Fruit fly (Drosophila melanogaster): ENCODE data around the gene tal-2A.

Gene tal-2A

DNA sequence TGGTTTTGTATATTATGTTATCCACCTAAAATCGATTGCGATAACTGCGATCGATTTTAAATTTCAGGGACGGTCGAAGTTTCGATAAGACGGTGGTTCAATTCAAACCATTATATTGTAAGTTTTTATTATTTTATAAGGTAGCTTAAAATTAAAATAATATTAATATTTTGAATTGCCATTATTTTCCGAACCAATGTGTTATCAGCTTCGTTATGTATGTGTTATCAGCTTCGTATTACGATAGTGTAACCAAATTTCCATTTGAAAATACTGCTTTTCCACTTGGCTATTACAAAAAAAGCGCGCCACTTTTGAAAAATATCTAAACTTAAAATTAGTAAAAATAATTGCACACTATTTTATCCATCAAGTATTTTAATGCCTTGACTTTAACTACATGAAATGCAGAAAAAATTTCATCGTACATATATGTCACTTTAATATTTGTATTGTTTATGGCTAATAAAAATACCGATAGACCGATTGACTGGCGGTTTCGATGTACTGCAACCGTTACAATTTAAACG is 27.0 kb downstream of the tal-2A start, which contains the start of gene CG31495:
Gene CG31495 (minus strand): TSS at position 52 of the 530 bp plus-strand sequence.
- TF ChIP-seq CG5204 (GFP tag; optimal IDR thresholded peaks at IDR 0.05) (no peak), tj (GFP tag; optimal IDR thresholded peaks at IDR 0.05) (no peak), CG14711 (tag; optimal IDR thresholded peaks at IDR 0.05) (peak; percentile 19), toe (GFP tag; optimal IDR thresholded peaks at IDR 0.05) (no peak), kay (GFP tag; ENCODE audit: borderline replicate concordance) (peak; percentile 71)

DNA sequence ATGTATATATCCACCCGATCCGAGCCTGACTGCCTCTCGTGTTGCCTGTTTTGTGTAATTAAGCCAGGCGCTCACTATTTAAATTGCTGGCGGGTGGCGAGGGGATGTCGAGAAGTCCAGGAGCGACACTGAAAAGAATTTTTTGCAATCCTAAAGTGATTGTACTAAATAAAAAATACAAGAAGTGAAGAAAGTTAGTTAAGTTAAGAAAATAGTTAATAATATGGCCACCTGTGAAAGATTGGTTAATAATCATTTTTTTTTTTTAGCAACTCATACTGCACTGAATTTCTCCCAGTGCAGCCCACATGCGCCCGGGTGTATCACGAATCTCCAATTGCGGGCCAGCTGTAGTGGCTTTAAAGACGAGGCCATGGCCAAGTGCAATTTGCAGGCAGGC is 28.0 kb downstream of the tal-2A start:
- TF ChIP-seq cnc (optimal IDR thresholded peaks at IDR 0.05) (no peak), pad (GFP tag; optimal IDR thresholded peaks at IDR 0.05) (no peak), CG33017 (tag; optimal IDR thresholded peaks at IDR 0.05) (no peak), CG11617 (GFP tag; optimal IDR thresholded peaks at IDR 0.05) (no peak), Crg-1 (GFP tag; optimal IDR thresholded peaks at IDR 0.05) (no peak), kay (GFP tag; ENCODE audit: borderline replicate concordance) (no peak), CG7101 (tag; optimal IDR thresholded peaks at IDR 0.05) (no peak), Mnt (GFP tag; optimal IDR thresholded peaks at IDR 0.05) (no peak)

DNA sequence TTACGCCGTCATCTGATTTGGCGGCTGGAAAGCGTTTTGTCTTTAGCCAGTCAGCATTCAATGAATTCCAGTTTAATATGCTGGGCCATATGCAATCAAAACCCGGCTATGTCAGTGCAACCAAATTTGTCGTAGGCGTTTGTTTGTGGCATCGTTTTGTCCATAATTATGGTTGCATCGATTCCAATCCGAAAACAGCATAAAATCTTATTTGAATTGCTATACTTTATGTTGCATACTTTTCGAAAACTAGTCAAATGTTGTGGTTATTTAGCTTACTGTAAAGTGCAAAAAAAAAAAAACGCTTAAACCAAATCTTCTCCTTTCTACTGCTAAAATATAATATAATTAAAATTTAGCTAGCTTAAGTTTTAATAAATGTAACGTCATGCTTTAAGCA is 29.6 kb downstream of the tal-2A start:
- TF ChIP-seq kay (GFP tag; ENCODE audit: borderline replicate concordance) = peak; percentile 12
- TF ChIP-seq cic (GFP tag; optimal IDR thresholded peaks at IDR 0.05) = no peak

DNA sequence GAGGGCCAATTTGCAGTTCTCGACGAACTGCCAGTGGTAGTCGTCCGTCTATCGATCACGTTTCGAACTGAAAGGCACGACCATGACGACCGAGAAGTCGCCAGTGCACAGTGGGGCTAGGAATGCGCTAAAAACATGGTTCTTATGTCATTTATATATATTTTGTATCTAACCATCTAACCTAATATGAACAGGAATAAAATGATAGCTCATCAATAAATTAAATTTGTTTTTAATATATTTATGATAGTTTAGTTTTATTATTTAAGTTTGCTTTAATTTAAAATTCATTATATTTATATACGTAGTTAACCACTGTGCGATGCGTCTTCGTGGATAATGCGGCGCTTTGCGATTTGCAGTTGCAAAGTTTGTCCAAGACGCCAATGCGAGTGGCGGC is 30.7 kb downstream of the tal-2A start:
- TF ChIP-seq kay (GFP tag; ENCODE audit: borderline replicate concordance) (no peak), CG33017 (tag; optimal IDR thresholded peaks at IDR 0.05) (no peak), CG1620 (GFP tag; optimal IDR thresholded peaks at IDR 0.05) (no peak), cnc (optimal IDR thresholded peaks at IDR 0.05) (no peak), Hr96 (GFP tag; optimal IDR thresholded peaks at IDR 0.05) (no peak), Crg-1 (GFP tag; optimal IDR thresholded peaks at IDR 0.05) (no peak), CG5204 (GFP tag; optimal IDR thresholded peaks at IDR 0.05) (no peak), Mnt (GFP tag; optimal IDR thresholded peaks at IDR 0.05) (no peak), CG7045 (GFP tag; optimal IDR thresholded peaks at IDR 0.05) (no peak), CG11617 (GFP tag; optimal IDR thresholded peaks at IDR 0.05) (no peak), toe (GFP tag; optimal IDR thresholded peaks at IDR 0.05) (no peak), tj (GFP tag; optimal IDR thresholded peaks at IDR 0.05) (no peak), pad (GFP tag; optimal IDR thresholded peaks at IDR 0.05) (no peak), CG12768 (GFP tag; optimal IDR thresholded peaks at IDR 0.05) (no peak)

DNA sequence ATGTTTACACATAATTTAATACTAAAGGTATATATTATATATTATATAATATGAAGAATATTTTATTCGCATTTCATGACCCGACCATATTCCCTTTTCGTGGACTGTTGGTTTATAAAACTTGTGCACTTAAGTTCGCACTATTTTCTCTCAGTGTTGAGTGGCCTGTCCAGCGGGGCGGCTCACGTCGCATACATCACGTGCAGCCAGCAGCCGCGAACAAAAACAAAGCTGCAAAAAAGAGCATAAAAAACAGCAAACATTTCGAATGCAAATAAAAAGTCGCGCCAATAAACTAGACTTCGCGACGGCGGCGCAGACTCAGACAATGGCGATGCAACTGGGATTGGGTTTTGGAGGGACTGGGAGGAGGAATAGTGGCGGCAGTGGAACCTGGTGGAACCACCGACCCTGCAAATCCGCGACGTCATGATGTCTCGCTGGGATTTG is 32.4 kb downstream of the tal-2A start:
- TF ChIP-seq bab1 (GFP tag; optimal IDR thresholded peaks at IDR 0.05) = no peak
- no peak for TF ChIP-seq tj (GFP tag; optimal IDR thresholded peaks at IDR 0.05)
- TF ChIP-seq CG12768 (GFP tag; optimal IDR thresholded peaks at IDR 0.05) = no peak
- TF ChIP-seq CG7045 (GFP tag; optimal IDR thresholded peaks at IDR 0.05) = no peak
- TF ChIP-seq Clk (GFP tag; optimal IDR thresholded peaks at IDR 0.05) = no peak
- TF ChIP-seq CG1620 (GFP tag; optimal IDR thresholded peaks at IDR 0.05) = no peak
- no peak for TF ChIP-seq toe (GFP tag; optimal IDR thresholded peaks at IDR 0.05)
- TF ChIP-seq Mnt (GFP tag; optimal IDR thresholded peaks at IDR 0.05) = no peak
- no peak for TF ChIP-seq cnc (optimal IDR thresholded peaks at IDR 0.05)
- TF ChIP-seq kay (GFP tag; ENCODE audit: borderline replicate concordance) = no peak
- no peak for TF ChIP-seq CG5204 (GFP tag; optimal IDR thresholded peaks at IDR 0.05)
- no peak for TF ChIP-seq CG7101 (tag; optimal IDR thresholded peaks at IDR 0.05)
- no peak for TF ChIP-seq ovo (GFP tag; optimal IDR thresholded peaks at IDR 0.05)
- no peak for TF ChIP-seq pad (GFP tag; optimal IDR thresholded peaks at IDR 0.05)
- no peak for TF ChIP-seq CG14711 (tag; optimal IDR thresholded peaks at IDR 0.05)
- TF ChIP-seq CG33017 (tag; optimal IDR thresholded peaks at IDR 0.05) = no peak
- no peak for TF ChIP-seq cic (GFP tag; optimal IDR thresholded peaks at IDR 0.05)

DNA sequence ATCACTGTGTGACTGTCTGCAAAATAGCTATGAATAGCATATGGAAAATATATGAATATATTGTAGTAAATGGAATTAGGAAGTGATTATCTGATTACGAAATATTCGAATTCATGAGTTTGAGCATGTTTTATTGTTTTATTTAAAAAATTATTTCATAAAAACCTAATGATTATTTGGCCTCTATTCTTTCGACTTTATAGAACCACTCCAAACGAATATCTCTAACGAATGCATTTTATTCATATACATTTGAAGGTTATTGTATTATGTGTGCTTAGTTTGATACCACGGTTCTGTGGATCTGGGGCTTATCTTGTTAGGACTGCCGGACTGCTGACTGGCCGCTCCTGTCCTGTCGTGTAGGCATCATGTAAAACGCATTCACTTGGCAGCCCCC is 33.0 kb downstream of the tal-2A start:
- TF ChIP-seq CG14711 (tag; optimal IDR thresholded peaks at IDR 0.05) (no peak), Crg-1 (GFP tag; optimal IDR thresholded peaks at IDR 0.05) (no peak), CG33017 (tag; optimal IDR thresholded peaks at IDR 0.05) (no peak), cic (GFP tag; optimal IDR thresholded peaks at IDR 0.05) (no peak), pad (GFP tag; optimal IDR thresholded peaks at IDR 0.05) (no peak), Hr96 (GFP tag; optimal IDR thresholded peaks at IDR 0.05) (no peak), CG11617 (GFP tag; optimal IDR thresholded peaks at IDR 0.05) (no peak), toe (GFP tag; optimal IDR thresholded peaks at IDR 0.05) (no peak), bab1 (GFP tag; optimal IDR thresholded peaks at IDR 0.05) (no peak), kay (GFP tag; ENCODE audit: borderline replicate concordance) (no peak), CG7045 (GFP tag; optimal IDR thresholded peaks at IDR 0.05) (no peak), Mnt (GFP tag; optimal IDR thresholded peaks at IDR 0.05) (no peak)

DNA sequence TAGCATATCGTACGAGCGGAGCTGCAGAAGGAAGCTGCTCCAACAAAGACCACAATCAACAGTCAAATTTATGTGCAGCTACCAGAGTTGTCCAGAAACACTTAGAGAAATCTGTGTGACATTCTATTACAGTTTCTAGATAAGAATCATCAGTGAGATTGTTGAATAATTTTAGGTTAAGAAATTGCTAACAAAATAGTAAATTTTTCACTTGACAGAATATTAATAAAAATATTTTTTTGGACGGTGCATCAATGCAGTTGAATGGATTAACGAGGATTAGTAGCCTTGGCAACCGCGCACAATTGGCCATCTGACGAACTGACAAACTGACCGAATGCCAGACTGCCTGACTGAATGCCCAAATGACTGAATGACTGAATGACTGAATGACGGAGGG is 34.4 kb downstream of the tal-2A start:
- no peak for TF ChIP-seq bab1 (GFP tag; optimal IDR thresholded peaks at IDR 0.05)
- no peak for TF ChIP-seq CG12768 (GFP tag; optimal IDR thresholded peaks at IDR 0.05)
- no peak for TF ChIP-seq Clk (GFP tag; optimal IDR thresholded peaks at IDR 0.05)
- no peak for TF ChIP-seq ovo (GFP tag; optimal IDR thresholded peaks at IDR 0.05)
- TF ChIP-seq pad (GFP tag; optimal IDR thresholded peaks at IDR 0.05) = no peak
- no peak for TF ChIP-seq CG1620 (GFP tag; optimal IDR thresholded peaks at IDR 0.05)
- no peak for TF ChIP-seq Crg-1 (GFP tag; optimal IDR thresholded peaks at IDR 0.05)
- TF ChIP-seq Mnt (GFP tag; optimal IDR thresholded peaks at IDR 0.05) = no peak
- no peak for TF ChIP-seq CG33017 (tag; optimal IDR thresholded peaks at IDR 0.05)
- TF ChIP-seq toe (GFP tag; optimal IDR thresholded peaks at IDR 0.05) = no peak
- no peak for TF ChIP-seq CG11617 (GFP tag; optimal IDR thresholded peaks at IDR 0.05)
- no peak for TF ChIP-seq Hr96 (GFP tag; optimal IDR thresholded peaks at IDR 0.05)
- no peak for TF ChIP-seq kay (GFP tag; ENCODE audit: borderline replicate concordance)
- TF ChIP-seq CG7101 (tag; optimal IDR thresholded peaks at IDR 0.05) = no peak
- no peak for TF ChIP-seq tj (GFP tag; optimal IDR thresholded peaks at IDR 0.05)
- no peak for TF ChIP-seq CG7045 (GFP tag; optimal IDR thresholded peaks at IDR 0.05)

All from whole organism, adult.